Worm (Caenorhabditis elegans) whole organism, L4 larva: ENCODE data around the gene C25G4.2.

Experiments used
- T26A8.4 ChIP-seq: fragments of 200-800 bp; sonication (Bioruptor generic); IDR thresholded peaks from 2 replicates; pipeline ENCODE4 v1.3.6; 2022; ENCODE audit warnings: missing genetic modification characterization, missing compliant biosample characterization
- ceh-20 ChIP-seq: fragments of 200-800 bp; sonication (Bioruptor generic); IDR thresholded peaks from 2 replicates; pipeline ENCODE4 v1.3.6; 2022; ENCODE audit warnings: missing genetic modification reagents, missing genetic modification characterization, missing compliant biosample characterization
- ceh-62 ChIP-seq: sonication (generic microtip); optimal IDR thresholded peaks from 2 replicates; lab custom pipeline; 2017; ENCODE audit warnings: missing biosample characterization, missing genetic modification characterization
- ces-1 ChIP-seq: fragments of 150-350 bp; sonication (generic microtip); optimal IDR thresholded peaks from 4 replicates; lab custom pipeline; 2014; ENCODE audit warnings: missing biosample characterization, missing genetic modification reagents, missing genetic modification characterization
- daf-12 ChIP-seq: fragments of 150-350 bp; optimal IDR thresholded peaks from 2 replicates; lab custom pipeline; 2014; ENCODE audit warnings: missing biosample characterization, missing genetic modification reagents, missing genetic modification characterization
- daf-19 ChIP-seq: fragments of 200-800 bp; sonication (Bioruptor generic); conservative IDR thresholded peaks from 2 replicates; pipeline ENCODE4 v1.3.6; 2022; ENCODE audit warnings: missing genetic modification characterization, missing compliant biosample characterization
- dmd-8 ChIP-seq: fragments of 200-800 bp; sonication (Bioruptor generic); IDR thresholded peaks from 2 replicates; pipeline ENCODE4 v1.3.6; 2022; ENCODE audit warnings: missing genetic modification characterization, missing compliant biosample characterization
- dpl-1 ChIP-seq: fragments of 150-350 bp; optimal IDR thresholded peaks from 2 replicates; lab custom pipeline; 2014; ENCODE audit warnings: missing biosample characterization, missing genetic modification reagents, missing genetic modification characterization
- duxl-1 ChIP-seq: sonication (generic microtip); optimal IDR thresholded peaks from 2 replicates; lab custom pipeline; 2016; ENCODE audit warnings: mild to moderate bottlenecking, missing genetic modification characterization, moderate library complexity, missing compliant biosample characterization; ENCODE audit not compliant: poor library complexity
- dve-1 ChIP-seq: sonication (generic microtip); optimal IDR thresholded peaks from 2 replicates; lab custom pipeline; 2017; ENCODE audit warnings: antibody characterized with exemption, mild to moderate bottlenecking, missing genetic modification characterization, missing compliant biosample characterization; ENCODE audit not compliant: insufficient read depth
- egl-27 ChIP-seq: sonication (generic microtip); optimal IDR thresholded peaks from 3 replicates; lab custom pipeline; 2017; ENCODE audit warnings: missing biosample characterization, missing genetic modification reagents, missing genetic modification characterization
- fkh-10 ChIP-seq: fragments of 150-350 bp; optimal IDR thresholded peaks from 2 replicates; lab custom pipeline; 2014; ENCODE audit warnings: missing biosample characterization, missing genetic modification reagents, missing genetic modification characterization
- hif-1 ChIP-seq, 2 experiments: sonication (generic microtip); optimal IDR thresholded peaks; 2 replicates each; lab custom pipeline; 2016 to 2017; ENCODE audit warnings: missing compliant biosample characterization in 2 of 2, missing genetic modification characterization in 2 of 2, missing genetic modification reagents in 2 of 2, missing genotype in 2 of 2, mild to moderate bottlenecking in 1 of 2
- hlh-11 ChIP-seq: fragments of 200-800 bp; sonication (Bioruptor generic); optimal IDR thresholded peaks from 2 replicates; lab custom pipeline; 2018; ENCODE audit warnings: mild to moderate bottlenecking, missing genetic modification characterization, missing compliant biosample characterization
- hlh-30 ChIP-seq: sonication (generic microtip); optimal IDR thresholded peaks from 2 replicates; lab custom pipeline; 2017; ENCODE audit warnings: antibody characterized with exemption, mild to moderate bottlenecking, missing genetic modification characterization, missing compliant biosample characterization; ENCODE audit not compliant: insufficient read depth
- lim-7 ChIP-seq: fragments of 200-800 bp; sonication (Bioruptor generic); IDR thresholded peaks from 2 replicates; pipeline ENCODE4 v1.3.6; 2022; ENCODE audit warnings: missing genetic modification characterization, missing compliant biosample characterization
- lin-38 ChIP-seq: fragments of 200-800 bp; sonication (Bioruptor generic); IDR thresholded peaks from 2 replicates; pipeline ENCODE4 v1.3.6; 2022; ENCODE audit warnings: missing genetic modification reagents, missing genetic modification characterization, missing compliant biosample characterization
- lsy-2 ChIP-seq, 2 experiments: fragments of 150-350 bp in 1 of 2; sonication (generic microtip) in 1 of 2; optimal IDR thresholded peaks; 2 replicates each; lab custom pipeline; 2014 to 2017; ENCODE audit warnings: missing biosample characterization in 2 of 2, missing genetic modification characterization in 2 of 2
- madf-5 ChIP-seq, 2 experiments: fragments of 200-800 bp; sonication (Bioruptor generic); IDR thresholded peaks; 2 replicates each; pipeline ENCODE4 v1.3.6; 2022; ENCODE audit warnings: missing compliant biosample characterization in 2 of 2, missing genetic modification characterization in 2 of 2
- madf-9 ChIP-seq: fragments of 200-800 bp; sonication (Bioruptor generic); conservative IDR thresholded peaks from 2 replicates; pipeline ENCODE4 v1.3.6; 2022; ENCODE audit warnings: missing genetic modification reagents, missing genetic modification characterization, missing compliant biosample characterization
- mdl-1 ChIP-seq, 2 experiments: fragments of 150-350 bp in 1 of 2; sonication (generic microtip) in 1 of 2; optimal IDR thresholded peaks; 2 replicates each; lab custom pipeline; 2014 to 2017; ENCODE audit warnings: missing biosample characterization in 2 of 2, missing genetic modification characterization in 2 of 2
- mes-2 ChIP-seq: sonication (generic microtip); optimal IDR thresholded peaks from 2 replicates; lab custom pipeline; 2016; ENCODE audit warnings: missing genotype, mild to moderate bottlenecking, missing genetic modification characterization, missing compliant biosample characterization; ENCODE audit not compliant: poor library complexity, severe bottlenecking
- nhr-11 ChIP-seq: fragments of 150-350 bp; optimal IDR thresholded peaks from 2 replicates; lab custom pipeline; 2014; ENCODE audit warnings: missing biosample characterization, missing genetic modification characterization
- nhr-237 ChIP-seq: sonication (generic microtip); optimal IDR thresholded peaks from 2 replicates; lab custom pipeline; 2017; ENCODE audit warnings: missing biosample characterization, missing genetic modification characterization
- nhr-25 ChIP-seq: sonication (generic microtip); optimal IDR thresholded peaks from 2 replicates; lab custom pipeline; 2017; ENCODE audit warnings: missing genetic modification characterization, mild to moderate bottlenecking, missing compliant biosample characterization, antibody characterized with exemption, moderate library complexity, borderline replicate concordance; ENCODE audit not compliant: insufficient read depth
- nhr-42 ChIP-seq: fragments of 200-800 bp; sonication (Bioruptor generic); IDR thresholded peaks from 2 replicates; pipeline ENCODE4 v1.3.6; 2022; ENCODE audit warnings: missing genetic modification characterization, missing compliant biosample characterization
- nhr-48 ChIP-seq: sonication (generic microtip); optimal IDR thresholded peaks from 2 replicates; lab custom pipeline; 2016; ENCODE audit warnings: mild to moderate bottlenecking, missing genetic modification characterization, missing compliant biosample characterization
- nhr-6 ChIP-seq: fragments of 150-350 bp; optimal IDR thresholded peaks from 2 replicates; lab custom pipeline; 2014; ENCODE audit warnings: missing biosample characterization, missing genetic modification characterization
- pha-4 ChIP-seq, 2 experiments: fragments of 150-350 bp in 1 of 2; fragments of 200-800 bp in 1 of 2; sonication (Bioruptor generic) in 1 of 2; IDR thresholded peaks in 1 of 2; optimal IDR thresholded peaks in 1 of 2; 2 replicates each; pipeline versions ENCODE4 v1.3.6 to Lab custom; 2014 to 2022; ENCODE audit warnings: missing genetic modification characterization in 2 of 2, missing genetic modification reagents in 2 of 2, missing biosample characterization in 1 of 2, missing compliant biosample characterization in 1 of 2
- rbr-2 ChIP-seq: sonication (generic microtip); optimal IDR thresholded peaks from 2 replicates; lab custom pipeline; 2016; ENCODE audit warnings: missing genotype, missing genetic modification characterization, missing compliant biosample characterization
- saeg-2 ChIP-seq: fragments of 200-800 bp; sonication (Bioruptor generic); IDR thresholded peaks from 2 replicates; pipeline ENCODE4 v1.3.6; 2022; ENCODE audit warnings: missing genetic modification reagents, missing genetic modification characterization, missing compliant biosample characterization
- sdz-12 ChIP-seq: fragments of 200-800 bp; sonication (Bioruptor generic); optimal IDR thresholded peaks from 2 replicates; lab custom pipeline; 2018; ENCODE audit warnings: mild to moderate bottlenecking, missing genetic modification characterization, missing compliant biosample characterization
- snpc-1.2 ChIP-seq: fragments of 200-800 bp; sonication (Bioruptor generic); IDR thresholded peaks from 2 replicates; pipeline ENCODE4 v1.3.6; 2022; ENCODE audit warnings: missing genetic modification reagents, missing genetic modification characterization, missing compliant biosample characterization
- tag-97 ChIP-seq: fragments of 200-800 bp; sonication (Bioruptor generic); IDR thresholded peaks from 2 replicates; pipeline ENCODE4 v1.3.6; 2022; ENCODE audit warnings: missing genetic modification characterization, missing compliant biosample characterization
- unc-39 ChIP-seq: sonication (generic microtip); optimal IDR thresholded peaks from 2 replicates; lab custom pipeline; 2017; ENCODE audit warnings: missing biosample characterization, missing genetic modification characterization
- unc-62 ChIP-seq, 3 experiments: fragments of 150-350 bp in 1 of 3; sonication (generic microtip); optimal IDR thresholded peaks in 2 of 3; peaks in 1 of 3; 1 replicate in 1 of 3; 2 replicates in 2 of 3; lab custom pipeline; 2014 to 2017; ENCODE audit warnings: missing biosample characterization in 3 of 3, missing genetic modification characterization in 3 of 3, missing genetic modification reagents in 3 of 3, missing genotype in 1 of 3
- zfp-2 ChIP-seq: sonication (generic microtip); optimal IDR thresholded peaks from 2 replicates; lab custom pipeline; 2016; ENCODE audit warnings: mild to moderate bottlenecking, missing genetic modification characterization, missing compliant biosample characterization
- zip-11 ChIP-seq: fragments of 200-800 bp; sonication (Bioruptor generic); IDR thresholded peaks from 2 replicates; pipeline ENCODE4 v1.3.6; 2022; ENCODE audit warnings: missing genetic modification characterization, missing compliant biosample characterization

Gene C25G4.2

DNA sequence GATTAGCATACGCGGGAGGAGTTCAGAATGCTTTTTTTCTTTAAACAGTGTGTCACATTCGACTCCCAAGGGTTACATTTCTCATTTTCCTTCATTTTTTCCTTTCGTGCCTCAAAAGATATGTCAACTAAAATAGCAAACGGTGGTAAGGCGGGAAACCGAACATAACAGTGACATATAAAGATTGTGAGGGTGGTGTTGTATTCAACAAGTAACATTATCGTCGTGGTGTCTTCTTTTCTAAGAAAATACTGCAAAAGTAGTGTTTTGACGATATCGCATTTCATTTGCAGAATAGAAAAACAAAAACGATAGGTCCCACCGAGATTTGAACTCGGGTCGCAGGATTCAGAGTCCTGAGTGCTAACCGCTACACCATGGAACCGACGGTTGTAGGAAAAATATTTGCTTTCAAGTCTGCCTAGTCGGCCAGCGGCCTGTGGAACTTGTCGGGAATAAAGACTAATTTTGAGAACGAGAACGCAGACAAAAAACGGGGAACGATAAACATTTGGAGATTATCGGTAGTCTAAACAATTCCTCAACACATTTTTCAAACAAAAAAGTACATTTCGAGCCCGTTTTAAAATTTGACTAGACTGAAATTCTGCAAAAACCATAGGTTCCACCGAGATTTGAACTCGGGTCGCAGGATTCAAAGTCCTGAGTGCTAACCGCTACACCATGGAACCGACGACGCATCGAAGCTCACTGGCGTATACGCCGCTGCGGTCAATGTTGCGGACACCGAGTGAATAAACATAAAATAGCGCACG is 27.0 kb downstream of the C25G4.2 start (continued):
- TF ChIP-seq nhr-25 (tag; lab: Kevin White, UChicago) (no peak), duxl-1 (tag; lab: Kevin White, UChicago) (peak; percentile 9), mes-2 (tag; lab: Kevin White, UChicago) (peak; percentile 56), daf-19 (GFP tag; lab: Robert Waterston, UW) (peak; percentile 63; the same call in 1 of the 2 replicates), unc-62 (GFP tag; optimal IDR thresholded peaks at IDR 0.05 in 1 of 2; lab: Kevin White, UChicago) (peak in 1 of 2 experiments; percentile 91), unc-62 (tag; optimal IDR thresholded peaks at IDR 0.05; lab: Kevin White, UChicago) (no peak), sdz-12 (GFP tag; lab: Kevin White, UChicago) (peak; percentile 21), dmd-8 (GFP tag; lab: Robert Waterston, UW) (peak; percentile 42; the same call in 1 of the 2 replicates), dve-1 (tag; lab: Kevin White, UChicago) (peak; percentile 13)

DNA sequence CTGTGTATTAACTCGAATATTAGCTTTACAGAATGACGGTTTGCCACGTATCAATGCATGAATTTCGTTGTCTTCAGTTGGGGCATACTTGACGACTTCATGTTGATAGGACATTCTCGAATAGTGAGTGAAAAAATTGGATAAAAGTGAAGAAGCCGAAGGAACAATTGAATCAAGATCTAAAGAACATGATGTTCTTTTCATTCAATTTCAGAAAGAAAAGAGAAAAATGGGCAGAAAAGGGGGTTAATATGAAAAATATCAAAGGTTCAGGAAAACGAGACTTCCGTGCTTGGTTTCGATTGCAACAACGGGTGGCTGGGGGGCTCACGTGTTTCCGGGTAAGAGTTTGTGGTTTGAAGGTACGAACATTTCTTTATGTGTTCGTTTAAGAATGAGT is 29.2 kb downstream of the C25G4.2 start:
- TF ChIP-seq rbr-2 (tag; lab: Kevin White, UChicago) (no peak), fkh-10 (GFP tag; lab: Kevin White, UChicago) (peak; percentile 64), ces-1 (GFP tag; lab: Kevin White, UChicago) (peak; percentile 43), hlh-30 (tag; lab: Kevin White, UChicago) (no peak)

DNA sequence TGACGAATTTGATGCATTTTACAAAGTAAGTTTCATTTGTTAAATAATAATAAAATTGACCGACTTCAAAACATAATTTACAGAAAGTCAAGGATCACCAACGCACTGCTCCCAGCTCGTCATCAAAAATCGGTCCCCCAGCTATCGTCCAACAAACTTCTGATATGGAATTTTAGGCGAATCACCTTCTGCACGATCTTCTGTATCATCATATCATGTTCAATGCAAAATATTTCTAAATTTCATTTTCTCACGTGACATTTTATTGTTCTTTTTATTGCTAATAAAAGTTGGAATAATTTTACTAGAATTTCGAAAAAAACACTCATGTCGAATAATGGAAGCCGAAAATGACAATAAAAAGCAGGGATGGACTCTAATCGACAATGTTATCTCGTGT is 33.7 kb downstream of the C25G4.2 start, which contains the start of gene acl-13:
TSS of gene acl-13 (plus strand) at position 301 of the 400 bp plus-strand sequence.
- no peak for TF ChIP-seq egl-27 (tag; lab: Kevin White, UChicago)
- no peak for TF ChIP-seq duxl-1 (tag; lab: Kevin White, UChicago)
- no peak for TF ChIP-seq nhr-6 (tag; lab: Kevin White, UChicago)
- TF ChIP-seq hif-1 (tag; optimal IDR thresholded peaks at IDR 0.05; lab: Kevin White, UChicago), result no peak
- TF ChIP-seq madf-5 (GFP tag; IDR thresholded peaks at IDR 0.05; lab: Robert Waterston, UW), result no peak
- TF ChIP-seq saeg-2 (GFP tag; lab: Robert Waterston, UW), result no peak
- TF ChIP-seq lim-7 (GFP tag; lab: Robert Waterston, UW), result no peak
- TF ChIP-seq lsy-2 (tag; optimal IDR thresholded peaks at IDR 0.05; lab: Kevin White, UChicago), result no peak
- TF ChIP-seq unc-39 (tag; lab: Kevin White, UChicago), result no peak
- TF ChIP-seq daf-12 (tag; lab: Kevin White, UChicago), result no peak
- TF ChIP-seq zfp-2 (tag; lab: Kevin White, UChicago), result no peak
- no peak for TF ChIP-seq ceh-20 (GFP tag; lab: Robert Waterston, UW)
- no peak for TF ChIP-seq dpl-1 (GFP tag; lab: Kevin White, UChicago)
- no peak for TF ChIP-seq nhr-11 (tag; lab: Kevin White, UChicago)
- no peak for TF ChIP-seq pha-4 (GFP tag; IDR thresholded peaks at IDR 0.05; lab: Robert Waterston, UW)
- TF ChIP-seq pha-4 (tag; optimal IDR thresholded peaks at IDR 0.05; lab: Kevin White, UChicago), result no peak
- TF ChIP-seq, all 104 proteins: peak for 0

DNA sequence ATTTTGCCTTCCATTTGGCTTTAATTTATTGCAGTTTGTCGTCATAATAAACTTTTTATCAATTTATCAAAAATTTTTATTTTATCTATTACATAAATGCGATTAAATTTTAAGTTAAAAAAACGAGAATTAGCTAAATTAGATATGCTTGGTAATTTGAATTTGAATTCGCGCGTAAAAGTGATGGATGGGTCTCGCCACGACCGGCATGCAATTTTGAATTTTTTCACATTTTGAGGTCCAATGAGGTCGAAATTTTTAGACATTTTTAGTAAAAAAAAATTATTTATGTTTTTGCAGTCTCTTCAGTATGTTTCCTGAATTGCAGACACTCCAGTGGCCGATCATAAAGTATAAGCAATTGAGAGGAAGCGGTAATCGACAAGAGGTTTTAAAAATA is 35.2 kb downstream of the C25G4.2 start, which contains the start of gene dsb-1:
TSS of gene dsb-1 (plus strand) at position 301 of the 400 bp plus-strand sequence.
- TF ChIP-seq lin-38 (peak; percentile 26), ceh-62 (tag; lab: Kevin White, UChicago) (no peak)

DNA sequence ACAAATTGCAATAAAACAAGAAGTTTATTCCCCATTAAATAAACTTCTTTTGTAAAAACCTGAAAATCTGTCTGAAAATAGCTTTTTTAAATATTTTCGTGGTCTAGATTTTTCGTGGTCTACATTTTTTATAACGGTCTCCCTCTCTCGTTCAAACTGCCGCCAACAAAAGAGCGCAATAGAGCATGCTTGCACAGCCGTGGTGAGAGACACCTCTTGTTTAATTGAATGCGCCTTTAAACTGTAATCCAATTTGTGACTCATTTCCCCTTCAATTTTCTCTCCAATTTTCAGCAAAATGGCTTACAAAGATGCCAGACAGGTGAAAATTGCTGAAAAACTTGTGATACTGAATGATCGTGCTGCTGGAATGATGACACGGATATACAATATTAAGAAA is 39.7 kb downstream of the C25G4.2 start, which contains the start of gene gex-3:
TSS of gene gex-3 (plus strand) at position 295 of the 400 bp plus-strand sequence.
- TF ChIP-seq hlh-11 (tag; lab: Kevin White, UChicago) (peak; percentile 50), pha-4 (GFP tag; IDR thresholded peaks at IDR 0.05; lab: Robert Waterston, UW) (no peak), pha-4 (tag; optimal IDR thresholded peaks at IDR 0.05; lab: Kevin White, UChicago) (peak; percentile 69), zip-11 (GFP tag; lab: Robert Waterston, UW) (no peak), mdl-1 (tag; optimal IDR thresholded peaks at IDR 0.05; lab: Kevin White, UChicago) (no peak), nhr-48 (tag; lab: Kevin White, UChicago) (no peak), tag-97 (GFP tag; lab: Robert Waterston, UW) (no peak), fkh-10 (GFP tag; lab: Kevin White, UChicago) (peak; percentile 85), madf-9 (GFP tag; lab: Robert Waterston, UW) (no peak), daf-19 (GFP tag; lab: Robert Waterston, UW) (0 out of 2 replicates have a peak, but pooled peaks have one; percentile 32), nhr-237 (tag; lab: Kevin White, UChicago) (no peak), snpc-1.2 (GFP tag; lab: Robert Waterston, UW) (peak; percentile 77), hlh-30 (tag; lab: Kevin White, UChicago) (peak; percentile 82), T26A8.4 (peak; percentile 56), unc-39 (tag; lab: Kevin White, UChicago) (no peak), dmd-8 (GFP tag; lab: Robert Waterston, UW) (no peak), nhr-42 (GFP tag; lab: Robert Waterston, UW) (no peak)
